Worm (Caenorhabditis elegans) whole organism, L1 larva: Measurements from ENCODE around the gene nhr-206.

Experiments used
- jun-1 ChIP-seq: fragments of 150-350 bp; optimal IDR thresholded peaks from 2 replicates; lab custom pipeline; 2014; ENCODE audit warnings: missing biosample characterization, missing genetic modification reagents, missing genetic modification characterization
- nhr-237 ChIP-seq: fragments of 150-350 bp; optimal IDR thresholded peaks from 2 replicates; lab custom pipeline; 2014; ENCODE audit warnings: missing biosample characterization, missing genetic modification characterization
- snpc-4 ChIP-seq: fragments of 150-350 bp; optimal IDR thresholded peaks from 2 replicates; lab custom pipeline; 2014; ENCODE audit warnings: missing biosample characterization, missing genetic modification characterization
- swsn-7 ChIP-seq: sonication (generic microtip); optimal IDR thresholded peaks from 2 replicates; lab custom pipeline; 2016; ENCODE audit warnings: missing genetic modification characterization, missing compliant biosample characterization
- unc-98 ChIP-seq: fragments of 200-800 bp; sonication (Bioruptor generic); IDR thresholded peaks from 2 replicates; pipeline ENCODE4 v1.3.6; 2022; ENCODE audit warnings: missing genetic modification characterization, missing compliant biosample characterization
- zag-1 ChIP-seq: fragments of 150-350 bp; optimal IDR thresholded peaks from 2 replicates; lab custom pipeline; 2014; ENCODE audit warnings: missing biosample characterization, missing genetic modification characterization
- ztf-4 ChIP-seq: fragments of 150-350 bp; optimal IDR thresholded peaks from 2 replicates; lab custom pipeline; 2014; ENCODE audit warnings: missing biosample characterization, missing genetic modification characterization

DNA sequence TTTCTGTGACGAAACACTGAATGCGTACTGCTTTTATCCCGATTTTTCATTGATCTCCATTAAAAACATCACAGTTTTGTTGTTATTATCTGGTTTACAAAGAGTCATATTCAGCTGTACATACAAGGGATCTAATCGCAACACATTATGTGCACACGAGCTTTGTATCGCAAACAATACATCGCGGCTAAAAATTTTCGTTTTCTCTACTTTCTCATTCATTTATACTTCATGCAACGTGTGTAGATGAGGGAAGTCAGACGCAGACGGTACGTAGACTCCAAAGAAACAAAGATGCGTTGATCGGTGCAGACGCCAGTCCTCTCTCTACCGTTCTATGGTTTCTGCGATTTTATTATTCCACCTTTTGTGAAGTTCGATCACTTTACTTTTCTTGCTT, 15.0 kb downstream of the nhr-206 start, which contains the start of gene nhr-136:
- no peak for TF ChIP-seq swsn-7 (tag; lab: Kevin White, UChicago)
- TF ChIP-seq jun-1 (tag; lab: Kevin White, UChicago) = no peak
- no peak for TF ChIP-seq zag-1 (tag; lab: Kevin White, UChicago)
- no peak for TF ChIP-seq unc-98 (GFP tag; lab: Robert Waterston, UW)
- TF ChIP-seq snpc-4 (tag; lab: Kevin White, UChicago) = no peak
- no peak for TF ChIP-seq nhr-237 (tag; lab: Kevin White, UChicago)
- no peak for TF ChIP-seq ztf-4 (tag; lab: Kevin White, UChicago)
